Worm (Caenorhabditis elegans): ENCODE data around the gene K10C2.8.

K10C2.8 gene

ce11 chrX:6446564-6446963 lies 9.1 kb upstream of the K10C2.8 start, which contains the start of gene asp-14:
TSS of gene asp-14 (minus strand) at chrX:6446664.
- no peak for TF ChIP-seq unc-62 (GFP tag; optimal IDR thresholded peaks at IDR 0.05)

ce11 chrX:6445239-6445638 lies 7.8 kb upstream of the K10C2.8 start:
- TF ChIP-seq unc-62 (GFP tag; optimal IDR thresholded peaks at IDR 0.05) = no peak

- no peak for TF ChIP-seq unc-62 (GFP tag; optimal IDR thresholded peaks at IDR 0.05)
Observed at ce11 chrX:6443373-6443772, 5.9 kb upstream of the K10C2.8 start, which contains the start of gene K10C2.7. TSS of gene K10C2.7 (minus strand) at chrX:6443473.

- no peak for TF ChIP-seq unc-62 (GFP tag; optimal IDR thresholded peaks at IDR 0.05)
Observed at ce11 chrX:6440464-6440863, 3.0 kb upstream of the K10C2.8 start, which contains the start of gene K10C2.14. TSS of gene K10C2.14 (minus strand) at chrX:6440564.

ce11 chrX:6435812-6436211 lies 1.6 kb downstream of the K10C2.8 start:
- TF ChIP-seq unc-62 (GFP tag; optimal IDR thresholded peaks at IDR 0.05) = no peak

- TF ChIP-seq unc-62 (GFP tag; optimal IDR thresholded peaks at IDR 0.05) = no peak
Observed at ce11 chrX:6433688-6434087, 3.8 kb downstream of the K10C2.8 start, which contains the start of gene K10C2.2. TSS of gene K10C2.2 (minus strand) at chrX:6433788.

- TF ChIP-seq unc-62 (GFP tag; optimal IDR thresholded peaks at IDR 0.05) = no peak
Observed at ce11 chrX:6430510-6430909, 6.9 kb downstream of the K10C2.8 start, which contains the start of gene ctsa-2. TSS of gene ctsa-2 (minus strand) at chrX:6430610.

- no peak for TF ChIP-seq unc-62 (GFP tag; optimal IDR thresholded peaks at IDR 0.05)
Observed at ce11 chrX:6429552-6429951, 7.9 kb downstream of the K10C2.8 start.

- TF ChIP-seq unc-62 (GFP tag; optimal IDR thresholded peaks at IDR 0.05) = no peak
Observed at ce11 chrX:6427147-6427546, 10.3 kb downstream of the K10C2.8 start.

ce11 chrX:6420681-6421080 lies 16.8 kb downstream of the K10C2.8 start, which contains the start of gene K10C2.12:
TSS of gene K10C2.12 (minus strand) at chrX:6420781.
- no peak for TF ChIP-seq unc-62 (GFP tag; optimal IDR thresholded peaks at IDR 0.05)

- no peak for TF ChIP-seq unc-62 (GFP tag; optimal IDR thresholded peaks at IDR 0.05)
Observed at ce11 chrX:6419113-6419512, 18.3 kb downstream of the K10C2.8 start.

ce11 chrX:6416357-6417087 lies 20.9 kb downstream of the K10C2.8 start, which contains the start of gene T22E5.6:
TSS of gene T22E5.6 (minus strand) at chrX:6416407.
- TF ChIP-seq unc-62 (GFP tag; optimal IDR thresholded peaks at IDR 0.05) = no peak

ce11 chrX:6413583-6413982 lies 23.9 kb downstream of the K10C2.8 start:
- no peak for TF ChIP-seq unc-62 (GFP tag; optimal IDR thresholded peaks at IDR 0.05)

- no peak for TF ChIP-seq unc-62 (GFP tag; optimal IDR thresholded peaks at IDR 0.05)
Observed at ce11 chrX:6412575-6412974, 24.9 kb downstream of the K10C2.8 start, which contains the start of gene T22E5.1. TSS of gene T22E5.1 (plus strand) at chrX:6412875.

- no peak for TF ChIP-seq unc-62 (GFP tag; optimal IDR thresholded peaks at IDR 0.05)
Observed at ce11 chrX:6410177-6410765, 27.2 kb downstream of the K10C2.8 start, which contains the start of gene mup-2. TSS of gene mup-2 (minus strand) at chrX:6410227.

- no peak for TF ChIP-seq unc-62 (GFP tag; optimal IDR thresholded peaks at IDR 0.05)
Observed at ce11 chrX:6408713-6409112, 28.7 kb downstream of the K10C2.8 start.

- TF ChIP-seq unc-62 (GFP tag; optimal IDR thresholded peaks at IDR 0.05) = no peak
Observed at ce11 chrX:6408286-6408685, 29.2 kb downstream of the K10C2.8 start.
